Worm (Caenorhabditis elegans) whole organism, mixed stage, embryonic: ENCODE measurements around the gene Y113G7A.22.

Experiments used
- elt-1 ChIP-seq: sonication (generic microtip); optimal IDR thresholded peaks from 2 replicates; lab custom pipeline; 2017; ENCODE audit warnings: missing genetic modification characterization, mild to moderate bottlenecking, missing compliant biosample characterization, antibody characterized with exemption, moderate library complexity, borderline replicate concordance; ENCODE audit not compliant: insufficient read depth
- lsy-2 ChIP-seq: fragments of 150-350 bp; optimal IDR thresholded peaks from 2 replicates; lab custom pipeline; 2014; ENCODE audit warnings: missing biosample characterization, missing genetic modification characterization
- nhr-12 ChIP-seq: fragments of 150-350 bp; optimal IDR thresholded peaks from 2 replicates; lab custom pipeline; 2014; ENCODE audit warnings: missing biosample characterization, missing genetic modification characterization
- pha-4 ChIP-seq: fragments of 150-350 bp; optimal IDR thresholded peaks from 2 replicates; lab custom pipeline; 2018; ENCODE audit warnings: missing biosample characterization, missing genetic modification reagents, missing genetic modification characterization
- sptf-1 ChIP-seq: sonication (generic microtip); optimal IDR thresholded peaks from 2 replicates; lab custom pipeline; 2017; ENCODE audit warnings: mild to moderate bottlenecking, missing genetic modification characterization, moderate library complexity, missing compliant biosample characterization
- tbx-8 ChIP-seq: fragments of 200-800 bp; sonication (Bioruptor generic); optimal IDR thresholded peaks from 2 replicates; lab custom pipeline; 2018; ENCODE audit warnings: mild to moderate bottlenecking, missing genetic modification characterization, moderate library complexity, missing compliant biosample characterization
- ztf-11 ChIP-seq: fragments of 150-350 bp; optimal IDR thresholded peaks from 2 replicates; lab custom pipeline; 2014; ENCODE audit warnings: missing biosample characterization, missing genetic modification characterization

ce11 chrV:20135247-20135646 lies at the start of gene Y113G7A.22:
- TF ChIP-seq lsy-2 (tag; lab: Kevin White, UChicago) (no peak), elt-1 (tag; lab: Kevin White, UChicago) (no peak), nhr-12 (tag; lab: Kevin White, UChicago) (no peak), sptf-1 (no peak), pha-4 (tag; lab: Kevin White, UChicago) (no peak), ztf-11 (tag; lab: Kevin White, UChicago) (no peak), tbx-8 (GFP tag; lab: Kevin White, UChicago) (no peak)
